Fruit fly (Drosophila melanogaster) S2 (cell line): Measurements from ENCODE around the gene 5-HT7.

Experiments
- CG8478 ChIP-seq: fragments of >200 bp; optimal IDR thresholded peaks from 2 replicates; lab custom pipeline; 2018
- CTCF ChIP-seq, 2 experiments: fragments of >200 bp; optimal IDR thresholded peaks; 2 replicates each; lab custom pipeline; 2018

DNA sequence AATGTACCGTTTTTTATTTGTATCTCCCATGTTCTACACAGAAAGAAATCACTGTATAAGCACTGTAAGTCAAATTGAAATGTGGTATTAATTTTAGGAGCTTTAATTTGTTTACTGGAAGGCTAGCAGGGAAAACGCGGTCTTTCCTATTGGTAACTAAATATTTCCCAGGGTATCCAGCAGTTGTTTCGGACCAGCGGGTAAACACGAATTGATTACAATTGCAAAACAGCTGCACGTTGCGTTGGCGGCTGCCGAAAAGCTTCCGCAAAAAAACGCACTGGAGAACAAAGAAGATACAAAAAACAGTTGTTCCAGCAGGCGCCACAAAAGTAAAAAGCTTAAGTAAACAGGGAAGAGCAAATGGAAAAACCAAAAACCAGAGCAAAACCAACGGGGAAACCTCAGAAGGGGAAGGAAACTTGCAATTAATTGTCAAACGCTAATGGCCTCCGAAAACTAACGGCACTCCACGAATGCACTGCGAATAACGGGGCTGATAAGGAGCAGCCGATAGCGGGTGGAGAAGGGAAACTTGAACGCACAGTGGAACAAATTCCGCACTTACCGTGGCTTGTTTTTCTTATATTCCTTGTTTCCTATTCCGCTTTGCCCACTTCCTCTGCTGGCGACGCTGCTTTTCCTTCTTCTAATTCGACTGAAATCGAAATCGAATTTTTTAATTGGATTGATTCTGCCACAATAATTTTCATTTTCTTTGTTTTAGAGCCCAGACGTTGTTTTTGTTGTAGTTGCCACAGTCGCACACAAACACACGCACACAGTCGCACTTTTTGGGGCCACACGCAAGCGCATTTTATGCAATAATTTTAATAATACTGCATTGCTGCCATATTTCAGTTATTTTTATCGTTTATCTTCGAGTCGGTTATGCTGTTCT, 43.4 kb upstream of the 5-HT7 start:
- TF ChIP-seq CTCF (optimal IDR thresholded peaks at IDR 0.05; lab: Kevin White, UChicago) (no peak), CG8478 (no peak)
